Worm (Caenorhabditis elegans): Measurements from ENCODE around the gene fbxa-54.

fbxa-54 gene

ce11 chrIII:998855-999254 is 42.7 kb downstream of the fbxa-54 start:
- no peak for TF ChIP-seq drap-1 (GFP tag; optimal IDR thresholded peaks at IDR 0.05)
- no peak for TF ChIP-seq mab-5 (tag; optimal IDR thresholded peaks at IDR 0.05)
- TF ChIP-seq elt-3 (tag; optimal IDR thresholded peaks at IDR 0.05), result no peak
- no peak for TF ChIP-seq zip-8 (tag; optimal IDR thresholded peaks at IDR 0.05)
- TF ChIP-seq pha-4 (tag; optimal IDR thresholded peaks at IDR 0.05), result no peak
- no peak for TF ChIP-seq bed-3 (GFP tag; optimal IDR thresholded peaks at IDR 0.05)
- no peak for TF ChIP-seq ceh-39 (tag; optimal IDR thresholded peaks at IDR 0.05)
- TF ChIP-seq blmp-1 (tag; optimal IDR thresholded peaks at IDR 0.05), result no peak
- TF ChIP-seq mep-1 (tag; optimal IDR thresholded peaks at IDR 0.05), result no peak
- TF ChIP-seq unc-62 (GFP tag; optimal IDR thresholded peaks at IDR 0.05), result no peak
- TF ChIP-seq lin-13 (tag; optimal IDR thresholded peaks at IDR 0.05), result no peak
- TF ChIP-seq elt-1 (tag; optimal IDR thresholded peaks at IDR 0.05; ENCODE audit: borderline replicate concordance, insufficient read depth), result no peak
- TF ChIP-seq cnd-1 (tag; optimal IDR thresholded peaks at IDR 0.05), result no peak
- TF ChIP-seq ztf-11 (tag; optimal IDR thresholded peaks at IDR 0.05), result no peak
- TF ChIP-seq snpc-4 (tag; optimal IDR thresholded peaks at IDR 0.05), result no peak
- TF ChIP-seq nhr-2 (tag; optimal IDR thresholded peaks at IDR 0.05), result no peak
- TF ChIP-seq unc-120 (tag; optimal IDR thresholded peaks at IDR 0.05; ENCODE audit: poor library complexity, severe bottlenecking), result no peak
- TF ChIP-seq nhr-237 (tag; optimal IDR thresholded peaks at IDR 0.05), result no peak
- TF ChIP-seq mls-2 (tag; optimal IDR thresholded peaks at IDR 0.05), result no peak
- TF ChIP-seq sem-2 (GFP tag; optimal IDR thresholded peaks at IDR 0.05), result no peak

DNA sequence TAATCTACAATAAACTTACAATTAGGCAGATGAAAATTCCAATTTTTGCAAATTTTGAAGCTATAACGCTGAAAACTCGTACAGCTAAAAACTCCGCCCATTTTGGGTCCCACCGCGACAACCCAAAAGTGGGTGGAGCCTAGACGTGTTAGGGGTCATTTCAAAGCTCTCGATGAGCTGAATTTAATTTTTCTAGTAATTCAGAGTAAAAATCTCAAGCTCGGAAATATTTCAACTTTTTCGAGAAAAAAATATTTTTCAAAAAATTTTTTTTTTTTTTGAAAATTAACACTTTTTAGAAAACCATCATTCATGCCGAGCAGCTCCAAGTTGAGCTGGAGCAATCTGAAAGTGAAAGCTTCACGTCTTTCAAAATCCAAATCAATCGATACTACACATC is 45.2 kb downstream of the fbxa-54 start, which contains the start of gene R06B10.7:
R06B10.7 (minus strand) TSS at position 101 of the 400 bp plus-strand sequence.
- TF ChIP-seq lsy-2 (tag; optimal IDR thresholded peaks at IDR 0.05) (no peak), mab-5 (tag; optimal IDR thresholded peaks at IDR 0.05) (no peak), pha-4 (tag; optimal IDR thresholded peaks at IDR 0.05) (no peak), nhr-2 (tag; optimal IDR thresholded peaks at IDR 0.05) (no peak), zip-8 (tag; optimal IDR thresholded peaks at IDR 0.05) (no peak), ceh-39 (tag; optimal IDR thresholded peaks at IDR 0.05) (no peak), ztf-11 (tag; optimal IDR thresholded peaks at IDR 0.05) (no peak), nhr-76 (tag; optimal IDR thresholded peaks at IDR 0.05) (no peak), sem-2 (GFP tag; optimal IDR thresholded peaks at IDR 0.05) (no peak), drap-1 (GFP tag; optimal IDR thresholded peaks at IDR 0.05) (no peak), mls-2 (tag; optimal IDR thresholded peaks at IDR 0.05) (no peak), unc-39 (tag; optimal IDR thresholded peaks at IDR 0.05) (no peak)

DNA sequence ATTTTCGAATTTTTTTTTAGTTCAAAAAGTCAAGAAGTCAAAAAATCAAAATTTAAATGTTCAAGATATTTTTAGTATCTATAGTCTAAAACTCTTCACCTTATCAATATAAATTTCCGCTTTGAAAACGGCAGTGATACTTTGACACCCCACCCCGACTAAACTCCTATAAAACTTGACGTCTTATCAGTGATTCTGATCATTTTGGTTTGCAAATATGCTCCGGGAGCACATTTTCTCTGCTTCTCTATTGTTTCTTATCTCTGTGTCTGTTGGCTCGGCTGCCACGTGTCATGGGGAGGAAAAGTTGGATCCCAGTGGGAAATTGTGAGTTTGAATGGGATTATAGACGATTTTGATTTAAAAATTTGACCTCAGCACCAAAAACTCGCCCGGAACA is 46.4 kb downstream of the fbxa-54 start, which contains the start of gene clec-150:
clec-150 (plus strand) TSS at position 198 of the 400 bp plus-strand sequence.
- no peak for TF ChIP-seq elt-3 (tag; optimal IDR thresholded peaks at IDR 0.05)
- TF ChIP-seq cnd-1 (tag; optimal IDR thresholded peaks at IDR 0.05), result no peak

DNA sequence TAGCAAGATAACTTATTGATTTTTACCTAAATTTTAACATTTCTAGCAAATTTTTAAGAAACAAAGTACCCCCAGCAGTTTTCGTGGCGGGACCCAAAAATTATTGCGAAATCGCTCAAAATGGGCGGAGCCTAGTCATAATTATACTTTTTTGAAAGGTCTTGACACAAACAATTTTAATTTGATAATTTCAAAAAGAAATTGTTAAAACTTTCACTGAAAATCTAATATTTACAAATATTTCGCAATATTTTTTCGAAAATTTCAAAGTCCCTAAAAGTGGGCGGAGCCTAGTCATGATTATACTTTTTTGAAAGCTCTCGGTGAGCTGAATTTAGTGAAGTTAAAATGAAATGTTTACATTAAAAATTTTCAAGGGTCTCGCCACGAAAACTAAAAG is 48.3 kb downstream of the fbxa-54 start:
- TF ChIP-seq elt-1 (tag; optimal IDR thresholded peaks at IDR 0.05; ENCODE audit: borderline replicate concordance, insufficient read depth) (no peak), flh-1 (GFP tag; optimal IDR thresholded peaks at IDR 0.05) (no peak), ztf-11 (tag; optimal IDR thresholded peaks at IDR 0.05) (no peak), nhr-12 (tag; optimal IDR thresholded peaks at IDR 0.05) (no peak), nhr-237 (tag; optimal IDR thresholded peaks at IDR 0.05) (no peak), sem-2 (GFP tag; optimal IDR thresholded peaks at IDR 0.05) (no peak), sptf-1 (tag; optimal IDR thresholded peaks at IDR 0.05) (no peak), ham-2 (GFP tag; optimal IDR thresholded peaks at IDR 0.05) (no peak), drap-1 (GFP tag; optimal IDR thresholded peaks at IDR 0.05) (no peak), unc-62 (GFP tag; optimal IDR thresholded peaks at IDR 0.05) (no peak), hlh-1 (tag; optimal IDR thresholded peaks at IDR 0.05) (no peak), ceh-83 (GFP tag; optimal IDR thresholded peaks at IDR 0.05) (no peak)

Data from whole organism, mixed stage, embryonic.